Fruit fly (Drosophila melanogaster) whole organism, embryonic: ENCODE results near the gene CG33679.
A peak's percentile ranks its signal among the peaks of the same experiment; 100 is the strongest.

ENCODE experiments used
- Adf1 ChIP-seq: fragments of 200-800 bp; sonication (Bioruptor generic); IDR thresholded peaks from 2 replicates; pipeline ENCODE4 v1.3.6; 2022; ENCODE audit warnings: missing biosample characterization, missing genetic modification characterization
- Atf6 ChIP-seq: fragments of 200-800 bp; sonication (Bioruptor generic); IDR thresholded peaks from 2 replicates; pipeline ENCODE4 v1.3.6; 2022; ENCODE audit warnings: missing biosample characterization, missing genetic modification characterization
- CG10147 ChIP-seq: fragments of 200-800 bp; sonication (Bioruptor generic); optimal IDR thresholded peaks from 2 replicates; lab custom pipeline; 2019; ENCODE audit warnings: missing biosample characterization, mild to moderate bottlenecking, missing genetic modification characterization, moderate library complexity
- CG11504 ChIP-seq: fragments of 200-800 bp; sonication (Bioruptor generic); optimal IDR thresholded peaks from 3 replicates; lab custom pipeline; 2019; ENCODE audit warnings: missing biosample characterization, mild to moderate bottlenecking, missing genetic modification characterization, moderate library complexity
- CG12155 ChIP-seq: fragments of 200-800 bp; sonication (Bioruptor generic); optimal IDR thresholded peaks from 3 replicates; lab custom pipeline; 2016; ENCODE audit warnings: missing biosample characterization, missing genetic modification characterization
- CG12391 ChIP-seq: fragments of 200-800 bp; sonication (Bioruptor generic); optimal IDR thresholded peaks from 3 replicates; lab custom pipeline; 2018; ENCODE audit warnings: missing biosample characterization, mild to moderate bottlenecking, missing genetic modification characterization, moderate library complexity
- CG12659 ChIP-seq: fragments of 200-800 bp; sonication (Bioruptor generic); optimal IDR thresholded peaks from 3 replicates; lab custom pipeline; 2017; ENCODE audit warnings: mild to moderate bottlenecking, missing biosample characterization, missing genetic modification reagents, missing genetic modification characterization
- CG15269 ChIP-seq: fragments of 200-800 bp; sonication (Bioruptor generic); optimal IDR thresholded peaks from 2 replicates; lab custom pipeline; 2018; ENCODE audit warnings: missing biosample characterization, mild to moderate bottlenecking, missing genetic modification characterization, moderate library complexity
- CG2678 ChIP-seq: fragments of 200-800 bp; sonication (Bioruptor generic); optimal IDR thresholded peaks from 3 replicates; lab custom pipeline; 2019; ENCODE audit warnings: missing biosample characterization, mild to moderate bottlenecking, missing genetic modification characterization, moderate library complexity
- CG2875 ChIP-seq: fragments of 200-800 bp; sonication (Bioruptor generic); optimal IDR thresholded peaks from 2 replicates; lab custom pipeline; 2017; ENCODE audit warnings: missing biosample characterization, mild to moderate bottlenecking, missing genetic modification characterization, missing genetic modification reagents
- CG3163 ChIP-seq: fragments of 200-800 bp; sonication (Bioruptor generic); optimal IDR thresholded peaks from 3 replicates; lab custom pipeline; 2016; ENCODE audit warnings: missing biosample characterization, missing genetic modification characterization
- CG32772 ChIP-seq: fragments of 200-800 bp; sonication (Bioruptor generic); IDR thresholded peaks from 2 replicates; pipeline ENCODE4 v1.3.6; 2022; ENCODE audit warnings: missing biosample characterization, missing genetic modification characterization
- CG34224 ChIP-seq: fragments of 200-800 bp; sonication (Bioruptor generic); IDR thresholded peaks from 3 replicates; pipeline ENCODE4 v1.3.6; 2022; ENCODE audit warnings: missing biosample characterization, missing genetic modification characterization; ENCODE audit not compliant: partially characterized antibody
- CG6813 ChIP-seq: fragments of 200-800 bp; sonication (Bioruptor generic); optimal IDR thresholded peaks from 2 replicates; lab custom pipeline; 2017; ENCODE audit warnings: missing biosample characterization, missing genetic modification characterization, mild to moderate bottlenecking, moderate library complexity, missing genetic modification reagents
- CG8089 ChIP-seq: fragments of 200-800 bp; sonication (Bioruptor generic); optimal IDR thresholded peaks from 3 replicates; lab custom pipeline; 2016; ENCODE audit warnings: missing biosample characterization, missing genetic modification characterization
- CG8388 ChIP-seq: fragments of 200-800 bp; sonication (Bioruptor generic); optimal IDR thresholded peaks from 2 replicates; lab custom pipeline; 2019; ENCODE audit warnings: missing biosample characterization, mild to moderate bottlenecking, missing genetic modification characterization, moderate library complexity
- CG9437 ChIP-seq: fragments of 200-800 bp; sonication (Bioruptor generic); optimal IDR thresholded peaks from 2 replicates; lab custom pipeline; 2018; ENCODE audit warnings: missing biosample characterization, mild to moderate bottlenecking, missing genetic modification characterization
- CTCF ChIP-seq: fragments of 200-800 bp; sonication (Bioruptor generic); optimal IDR thresholded peaks from 2 replicates; lab custom pipeline; 2017; ENCODE audit warnings: missing biosample characterization, mild to moderate bottlenecking, missing genetic modification characterization, moderate library complexity
- CoRest ChIP-seq: fragments of 200-800 bp; sonication (Bioruptor generic); optimal IDR thresholded peaks from 3 replicates; lab custom pipeline; 2018; ENCODE audit warnings: missing biosample characterization, mild to moderate bottlenecking, missing genetic modification characterization, moderate library complexity
- Dip3 ChIP-seq: fragments of 200-800 bp; sonication (Bioruptor generic); optimal IDR thresholded peaks from 3 replicates; lab custom pipeline; 2016; ENCODE audit warnings: missing biosample characterization, missing genetic modification characterization
- Hsf ChIP-seq: fragments of 200-800 bp; sonication (Bioruptor generic); optimal IDR thresholded peaks from 3 replicates; lab custom pipeline; 2016; ENCODE audit warnings: missing biosample characterization, missing genetic modification characterization
- Kr ChIP-seq: fragments of 200-800 bp; sonication (Bioruptor generic); optimal IDR thresholded peaks from 2 replicates; lab custom pipeline; 2017; ENCODE audit warnings: missing biosample characterization, mild to moderate bottlenecking, missing genetic modification characterization
- Mrtf ChIP-seq: fragments of 200-800 bp; sonication (Bioruptor generic); IDR thresholded peaks from 3 replicates; pipeline ENCODE4 v1.3.6; 2022; ENCODE audit warnings: missing biosample characterization, missing genetic modification characterization
- NC2α ChIP-seq: fragments of 200-800 bp; sonication (Bioruptor generic); optimal IDR thresholded peaks from 2 replicates; lab custom pipeline; 2016; ENCODE audit warnings: missing biosample characterization, missing genetic modification characterization
- Oli ChIP-seq: fragments of 200-800 bp; sonication (Bioruptor generic); optimal IDR thresholded peaks from 2 replicates; lab custom pipeline; 2018; ENCODE audit warnings: missing biosample characterization, mild to moderate bottlenecking, missing genetic modification characterization, moderate library complexity
- Pdp1 ChIP-seq, 2 experiments: fragments of 200-800 bp; sonication (Bioruptor generic); optimal IDR thresholded peaks; 3 replicates each; lab custom pipeline; 2016; ENCODE audit warnings: missing biosample characterization in 2 of 2, missing genetic modification characterization in 2 of 2, mild to moderate bottlenecking in 1 of 2, moderate library complexity in 1 of 2
- Ravus ChIP-seq: fragments of 200-800 bp; sonication (Bioruptor generic); IDR thresholded peaks from 2 replicates; pipeline ENCODE4 v1.3.6; 2022; ENCODE audit warnings: missing biosample characterization, missing genetic modification characterization
- Ssrp ChIP-seq: fragments of 200-800 bp; sonication (Bioruptor generic); optimal IDR thresholded peaks from 2 replicates; lab custom pipeline; 2018; ENCODE audit warnings: missing biosample characterization, mild to moderate bottlenecking, missing genetic modification characterization, moderate library complexity
- Xbp1 ChIP-seq: fragments of 200-800 bp; sonication (Bioruptor generic); optimal IDR thresholded peaks from 3 replicates; lab custom pipeline; 2016; ENCODE audit warnings: missing biosample characterization, mild to moderate bottlenecking, missing genetic modification characterization
- Xrp1 ChIP-seq: fragments of 200-800 bp; sonication (Bioruptor generic); IDR thresholded peaks from 2 replicates; pipeline ENCODE4 v1.3.6; 2022; ENCODE audit warnings: missing biosample characterization, missing genetic modification characterization
- aop ChIP-seq: fragments of 200-800 bp; sonication (Bioruptor generic); IDR thresholded peaks from 2 replicates; pipeline ENCODE4 v1.3.6; 2022; ENCODE audit warnings: missing biosample characterization, missing genetic modification characterization
- bigmax ChIP-seq: fragments of 200-800 bp; sonication (Bioruptor generic); optimal IDR thresholded peaks from 2 replicates; lab custom pipeline; 2018; ENCODE audit warnings: missing biosample characterization, mild to moderate bottlenecking, missing genetic modification characterization
- bsh ChIP-seq, 2 experiments: fragments of 200-800 bp; sonication (Bioruptor generic); optimal IDR thresholded peaks; 2 replicates each; lab custom pipeline; 2017 to 2018; ENCODE audit warnings: mild to moderate bottlenecking in 2 of 2, missing biosample characterization in 2 of 2, missing genetic modification characterization in 2 of 2, moderate library complexity in 1 of 2
- chif ChIP-seq, 2 experiments: fragments of 200-800 bp; sonication (Bioruptor generic); optimal IDR thresholded peaks; 3 replicates each; lab custom pipeline; 2016; ENCODE audit warnings: missing biosample characterization in 2 of 2, missing genetic modification characterization in 2 of 2
- dmrt99B ChIP-seq: fragments of 200-800 bp; sonication (Bioruptor generic); optimal IDR thresholded peaks from 2 replicates; lab custom pipeline; 2018; ENCODE audit warnings: missing biosample characterization, mild to moderate bottlenecking, missing genetic modification characterization, moderate library complexity
- gem ChIP-seq: fragments of 200-800 bp; sonication (Bioruptor generic); optimal IDR thresholded peaks from 2 replicates; lab custom pipeline; 2019; ENCODE audit warnings: missing biosample characterization, mild to moderate bottlenecking, missing genetic modification characterization, moderate library complexity
- ind ChIP-seq: fragments of 200-800 bp; sonication (Bioruptor generic); optimal IDR thresholded peaks from 3 replicates; lab custom pipeline; 2016; ENCODE audit warnings: missing biosample characterization, missing genetic modification characterization
- knrl ChIP-seq: fragments of 200-800 bp; sonication (Bioruptor generic); IDR thresholded peaks from 3 replicates; pipeline ENCODE4 v1.3.6; 2022; ENCODE audit warnings: missing biosample characterization, missing genetic modification characterization; ENCODE audit not compliant: partially characterized antibody
- lola ChIP-seq, 3 experiments: fragments of >200 bp in 2 of 3; fragments of 200-800 bp in 1 of 3; sonication (Bioruptor generic) in 1 of 3; optimal IDR thresholded peaks; 2 replicates each; lab custom pipeline; 2017 to 2019; ENCODE audit warnings: missing biosample characterization in 3 of 3, missing genetic modification characterization in 3 of 3, mild to moderate bottlenecking in 1 of 3, moderate library complexity in 1 of 3
- nmo ChIP-seq: fragments of 200-800 bp; sonication (Bioruptor generic); optimal IDR thresholded peaks from 2 replicates; lab custom pipeline; 2018; ENCODE audit warnings: missing biosample characterization, mild to moderate bottlenecking, missing genetic modification characterization, moderate library complexity
- org-1 ChIP-seq: fragments of 200-800 bp; sonication (Bioruptor generic); optimal IDR thresholded peaks from 2 replicates; lab custom pipeline; 2017; ENCODE audit warnings: missing biosample characterization, missing genetic modification characterization
- pb ChIP-seq: fragments of 200-800 bp; sonication (Bioruptor generic); optimal IDR thresholded peaks from 3 replicates; lab custom pipeline; 2016; ENCODE audit warnings: missing biosample characterization, missing genetic modification characterization
- pfk ChIP-seq: fragments of 200-800 bp; sonication (Bioruptor generic); optimal IDR thresholded peaks from 2 replicates; lab custom pipeline; 2018; ENCODE audit warnings: missing biosample characterization, mild to moderate bottlenecking, missing genetic modification characterization, moderate library complexity
- run ChIP-seq: fragments of 200-800 bp; sonication (Bioruptor generic); optimal IDR thresholded peaks from 3 replicates; lab custom pipeline; 2018; ENCODE audit warnings: missing biosample characterization, mild to moderate bottlenecking, missing genetic modification characterization
- salm ChIP-seq: fragments of 200-800 bp; sonication (Bioruptor generic); optimal IDR thresholded peaks from 2 replicates; lab custom pipeline; 2018; ENCODE audit warnings: missing biosample characterization, mild to moderate bottlenecking, missing genetic modification characterization
- shn ChIP-seq: fragments of 200-800 bp; sonication (Bioruptor generic); optimal IDR thresholded peaks from 3 replicates; lab custom pipeline; 2016; ENCODE audit warnings: missing biosample characterization, missing genetic modification characterization
- ssp ChIP-seq: fragments of 200-800 bp; sonication (Bioruptor generic); IDR thresholded peaks from 2 replicates; pipeline ENCODE4 v1.3.6; 2022; ENCODE audit warnings: missing biosample characterization, missing genetic modification characterization
- unpg ChIP-seq: fragments of 200-800 bp; sonication (Bioruptor generic); optimal IDR thresholded peaks from 3 replicates; lab custom pipeline; 2018; ENCODE audit warnings: missing biosample characterization, mild to moderate bottlenecking, missing genetic modification characterization, moderate library complexity
- vfl ChIP-seq: fragments of 200-800 bp; sonication (Bioruptor generic); optimal IDR thresholded peaks from 2 replicates; lab custom pipeline; 2016; ENCODE audit warnings: missing biosample characterization, missing genetic modification characterization
- vvl ChIP-seq: fragments of 200-800 bp; sonication (Bioruptor generic); IDR thresholded peaks from 2 replicates; pipeline ENCODE4 v1.3.6; 2022; ENCODE audit warnings: missing biosample characterization, missing genetic modification characterization
- wor ChIP-seq: fragments of 200-800 bp; sonication (Bioruptor generic); IDR thresholded peaks from 2 replicates; pipeline ENCODE4 v1.3.6; 2022; ENCODE audit warnings: missing biosample characterization, missing genetic modification characterization

The CG33679 gene

DNA sequence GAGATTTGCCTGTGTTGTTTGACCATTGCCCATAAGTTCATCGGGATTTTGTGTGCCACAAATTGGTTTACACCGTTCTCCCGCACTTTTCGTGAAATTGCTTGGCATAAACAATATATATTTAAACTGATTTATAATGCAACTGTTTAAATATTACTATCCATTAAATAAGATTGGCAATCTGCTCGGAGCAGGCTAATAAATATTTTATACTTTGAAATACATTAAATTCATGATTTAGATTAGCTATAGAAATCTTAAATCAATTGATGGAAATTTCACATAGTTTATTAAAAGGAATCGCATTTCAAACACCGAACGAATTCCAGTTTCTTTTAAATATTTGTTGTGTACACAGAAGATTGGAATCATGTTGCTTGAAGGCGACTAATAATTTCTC lies 8.0 kb downstream of the CG33679 start (continued):
- TF ChIP-seq bsh (GFP tag; optimal IDR thresholded peaks at IDR 0.05; lab: Kevin White, UChicago) (peak in 1 of 2 experiments; percentile 1), pb (GFP tag; lab: Kevin White, UChicago) (no peak), unpg (peak; percentile 14), CG6813 (GFP tag; lab: Kevin White, UChicago) (no peak), Ssrp (tag; lab: Kevin White, UChicago) (peak; percentile 42), CTCF (no peak), gem (tag; lab: Kevin White, UChicago) (peak; percentile 61), salm (tag; lab: Kevin White, UChicago) (no peak), nmo (peak; percentile 5), Xrp1 (GFP tag; lab: Robert Waterston, UW) (no peak), CG34224 (no peak), CG10147 (GFP tag; lab: Kevin White, UChicago) (no peak), CoRest (tag; lab: Kevin White, UChicago) (peak; percentile 30), Oli (tag; lab: Kevin White, UChicago) (peak; percentile 23), CG11504 (tag; lab: Kevin White, UChicago) (peak; percentile 53), lola (GFP tag; optimal IDR thresholded peaks at IDR 0.05; lab: Kevin White, UChicago) (peak in 1 of 3 experiments; percentile 14), CG8388 (GFP tag; lab: Kevin White, UChicago) (peak; percentile 15), vfl (GFP tag; lab: Kevin White, UChicago) (peak; percentile 18), CG9437 (GFP tag; lab: Kevin White, UChicago) (peak; percentile 13), shn (GFP tag; lab: Kevin White, UChicago) (no peak), aop (no peak), Hsf (peak; percentile 1), ssp (GFP tag; lab: Robert Waterston, UW) (no peak), Pdp1 (GFP tag; optimal IDR thresholded peaks at IDR 0.05; lab: Kevin White, UChicago) (no peak), CG12391 (peak; percentile 19), CG15269 (tag; lab: Kevin White, UChicago) (peak; percentile 42), dmrt99B (tag; lab: Kevin White, UChicago) (peak; percentile 24)

dm6 chr2L:15067832-15068231 lies 9.7 kb downstream of the CG33679 start:
- TF ChIP-seq Adf1 (GFP tag; lab: Robert Waterston, UW) (peak; percentile 79), CG32772 (no peak), run (no peak), Xbp1 (peak; percentile 40), Ravus (GFP tag; lab: Robert Waterston, UW) (no peak), NC2α (GFP tag; lab: Kevin White, UChicago) (no peak), wor (GFP tag; lab: Robert Waterston, UW) (no peak), CG2875 (GFP tag; lab: Kevin White, UChicago) (no peak), chif (GFP tag; optimal IDR thresholded peaks at IDR 0.05; lab: Kevin White, UChicago) (peak in 1 of 2 experiments; percentile 6), ind (no peak), knrl (GFP tag; lab: Robert Waterston, UW) (peak; percentile 88), Atf6 (GFP tag; lab: Robert Waterston, UW) (0 out of 2 replicates have a peak, but pooled peaks have one; percentile 32), CG3163 (peak; percentile 9), CG8089 (GFP tag; lab: Kevin White, UChicago) (no peak), pfk (peak; percentile 69), Mrtf (no peak), CG12659 (GFP tag; lab: Kevin White, UChicago) (peak; percentile 83), org-1 (no peak), CG12155 (GFP tag; lab: Kevin White, UChicago) (peak; percentile 39), bigmax (GFP tag; lab: Kevin White, UChicago) (peak; percentile 99), CG2678 (tag; lab: Kevin White, UChicago) (no peak), vvl (GFP tag; lab: Robert Waterston, UW) (no peak), Kr (GFP tag; lab: Kevin White, UChicago) (no peak), Dip3 (GFP tag; lab: Kevin White, UChicago) (peak; percentile 13)
